Worm (Caenorhabditis elegans) whole organism, L2 larva: ENCODE measurements around the gene hmit-1.1.
A peak's percentile ranks its signal among the peaks of the same experiment; 100 is the strongest.

Experiments used
- C34F6.9 ChIP-seq: fragments of 150-350 bp; optimal IDR thresholded peaks from 2 replicates; lab custom pipeline; 2014; ENCODE audit warnings: missing biosample characterization, missing genetic modification characterization
- F13H6.1 ChIP-seq: sonication (generic microtip); optimal IDR thresholded peaks from 2 replicates; lab custom pipeline; 2016; ENCODE audit warnings: missing genetic modification characterization, missing compliant biosample characterization
- R02D3.7 ChIP-seq: fragments of 150-350 bp; optimal IDR thresholded peaks from 2 replicates; lab custom pipeline; 2014; ENCODE audit warnings: missing biosample characterization, missing genetic modification characterization
- Y55F3AM.14 ChIP-seq: fragments of 200-800 bp; sonication (Bioruptor generic); optimal IDR thresholded peaks from 2 replicates; lab custom pipeline; 2018; ENCODE audit warnings: mild to moderate bottlenecking, missing genetic modification characterization, missing compliant biosample characterization
- ZK546.5 ChIP-seq: sonication (generic microtip); optimal IDR thresholded peaks from 2 replicates; lab custom pipeline; 2017; ENCODE audit warnings: missing biosample characterization, missing genetic modification characterization
- alr-1 ChIP-seq: fragments of 150-350 bp; optimal IDR thresholded peaks from 2 replicates; lab custom pipeline; 2014; ENCODE audit warnings: missing biosample characterization, missing genetic modification characterization
- aly-2 ChIP-seq: fragments of 150-350 bp; optimal IDR thresholded peaks from 2 replicates; lab custom pipeline; 2014; ENCODE audit warnings: missing biosample characterization, missing genetic modification characterization
- ama-1 ChIP-seq: fragments of 150-350 bp; optimal IDR thresholded peaks from 2 replicates; lab custom pipeline; 2018; ENCODE audit warnings: inconsistent platforms
- blmp-1 ChIP-seq: sonication (generic microtip); optimal IDR thresholded peaks from 2 replicates; lab custom pipeline; 2017; ENCODE audit warnings: missing genetic modification characterization, mild to moderate bottlenecking, missing compliant biosample characterization, antibody characterized with exemption, moderate library complexity; ENCODE audit not compliant: insufficient read depth
- ceh-16 ChIP-seq: fragments of 150-350 bp; optimal IDR thresholded peaks from 2 replicates; lab custom pipeline; 2014; ENCODE audit warnings: missing biosample characterization, missing genetic modification characterization
- ceh-82 ChIP-seq: fragments of 150-350 bp; optimal IDR thresholded peaks from 2 replicates; lab custom pipeline; 2014; ENCODE audit warnings: missing biosample characterization, missing genetic modification characterization
- crh-2 ChIP-seq: sonication (generic microtip); optimal IDR thresholded peaks from 2 replicates; lab custom pipeline; 2017; ENCODE audit warnings: missing biosample characterization, missing genetic modification characterization
- dmd-4 ChIP-seq: sonication (generic microtip); optimal IDR thresholded peaks from 2 replicates; lab custom pipeline; 2017; ENCODE audit warnings: missing biosample characterization, missing genetic modification characterization
- egl-27 ChIP-seq: sonication (generic microtip); optimal IDR thresholded peaks from 3 replicates; lab custom pipeline; 2017; ENCODE audit warnings: missing biosample characterization, missing genetic modification reagents, missing genetic modification characterization
- elt-1 ChIP-seq: fragments of 150-350 bp; optimal IDR thresholded peaks from 2 replicates; lab custom pipeline; 2014; ENCODE audit warnings: missing biosample characterization, missing genetic modification characterization
- fos-1 ChIP-seq: fragments of 150-350 bp; optimal IDR thresholded peaks from 2 replicates; lab custom pipeline; 2014; ENCODE audit warnings: missing biosample characterization, missing genetic modification characterization
- lin-11 ChIP-seq: fragments of 150-350 bp; sonication (generic microtip); optimal IDR thresholded peaks from 2 replicates; lab custom pipeline; 2014; ENCODE audit warnings: missing biosample characterization, missing genetic modification characterization, inconsistent platforms, mixed read lengths
- lin-39 ChIP-seq: fragments of 150-350 bp; optimal IDR thresholded peaks from 2 replicates; lab custom pipeline; 2014; ENCODE audit warnings: missing biosample characterization, missing genetic modification reagents, missing genetic modification characterization
- lsy-2 ChIP-seq, 2 experiments: fragments of 150-350 bp in 1 of 2; sonication (generic microtip) in 1 of 2; optimal IDR thresholded peaks; 2 replicates each; lab custom pipeline; 2014 to 2017; ENCODE audit warnings: missing biosample characterization in 2 of 2, missing genetic modification characterization in 2 of 2
- mab-5 ChIP-seq: fragments of 150-350 bp; optimal IDR thresholded peaks from 2 replicates; lab custom pipeline; 2014; ENCODE audit warnings: missing biosample characterization, missing genetic modification characterization
- mbf-1 ChIP-seq: sonication (generic microtip); optimal IDR thresholded peaks from 2 replicates; lab custom pipeline; 2017; ENCODE audit warnings: missing biosample characterization, missing genetic modification characterization
- mdl-1 ChIP-seq, 2 experiments: fragments of 150-350 bp in 1 of 2; sonication (generic microtip) in 1 of 2; optimal IDR thresholded peaks; 2 replicates each; lab custom pipeline; 2017; ENCODE audit warnings: missing biosample characterization in 2 of 2, missing genetic modification characterization in 2 of 2
- nhr-12 ChIP-seq: fragments of 150-350 bp; optimal IDR thresholded peaks from 2 replicates; lab custom pipeline; 2014; ENCODE audit warnings: missing biosample characterization, missing genetic modification characterization
- nhr-129 ChIP-seq: fragments of 150-350 bp; optimal IDR thresholded peaks from 2 replicates; lab custom pipeline; 2014; ENCODE audit warnings: missing biosample characterization, missing genetic modification characterization
- nhr-237 ChIP-seq: fragments of 150-350 bp; optimal IDR thresholded peaks from 2 replicates; lab custom pipeline; 2014; ENCODE audit warnings: missing biosample characterization, missing genetic modification characterization
- nhr-6 ChIP-seq: fragments of 150-350 bp; optimal IDR thresholded peaks from 2 replicates; lab custom pipeline; 2014; ENCODE audit warnings: missing biosample characterization, missing genetic modification characterization
- nhr-77 ChIP-seq: fragments of 150-350 bp; optimal IDR thresholded peaks from 2 replicates; lab custom pipeline; 2014; ENCODE audit warnings: missing biosample characterization, missing genetic modification characterization
- skn-1 ChIP-seq: sonication (generic microtip); optimal IDR thresholded peaks from 2 replicates; lab custom pipeline; 2017; ENCODE audit warnings: missing biosample characterization, missing genetic modification characterization
- sma-3 ChIP-seq: sonication (generic microtip); optimal IDR thresholded peaks from 2 replicates; lab custom pipeline; 2016; ENCODE audit warnings: missing genetic modification reagents, missing genetic modification characterization, missing compliant biosample characterization
- sma-9 ChIP-seq, 2 experiments: fragments of 150-350 bp in 1 of 2; sonication (generic microtip) in 1 of 2; optimal IDR thresholded peaks; 2 replicates each; lab custom pipeline; 2014 to 2016; ENCODE audit warnings: missing genetic modification characterization in 2 of 2, mild to moderate bottlenecking in 1 of 2, missing biosample characterization in 1 of 2, missing compliant biosample characterization in 1 of 2, missing genetic modification reagents in 1 of 2, moderate library complexity in 1 of 2
- snpc-4 ChIP-seq: fragments of 150-350 bp; optimal IDR thresholded peaks from 2 replicates; lab custom pipeline; 2014; ENCODE audit warnings: missing biosample characterization, missing genetic modification characterization
- unc-39 ChIP-seq: fragments of 150-350 bp; optimal IDR thresholded peaks from 2 replicates; lab custom pipeline; 2014; ENCODE audit warnings: missing biosample characterization, missing genetic modification characterization
- unc-55 ChIP-seq: fragments of 150-350 bp; sonication (generic microtip); optimal IDR thresholded peaks from 3 replicates; lab custom pipeline; 2014; ENCODE audit warnings: missing biosample characterization, missing genetic modification reagents, missing genetic modification characterization
- unc-62 ChIP-seq: fragments of 150-350 bp; optimal IDR thresholded peaks from 2 replicates; lab custom pipeline; 2014; ENCODE audit warnings: missing biosample characterization, missing genetic modification reagents, missing genetic modification characterization
- zag-1 ChIP-seq: fragments of 150-350 bp; optimal IDR thresholded peaks from 2 replicates; lab custom pipeline; 2014; ENCODE audit warnings: missing biosample characterization, missing genetic modification characterization
- ztf-1 ChIP-seq: fragments of 200-800 bp; sonication (Bioruptor generic); conservative IDR thresholded peaks from 2 replicates; pipeline ENCODE4 v1.3.6; 2022; ENCODE audit warnings: missing genetic modification characterization, missing compliant biosample characterization
- ztf-11 ChIP-seq: sonication (generic microtip); optimal IDR thresholded peaks from 2 replicates; lab custom pipeline; 2017; ENCODE audit warnings: missing biosample characterization, missing genetic modification characterization
- ztf-4 ChIP-seq: fragments of 150-350 bp; optimal IDR thresholded peaks from 2 replicates; lab custom pipeline; 2014; ENCODE audit warnings: missing biosample characterization, missing genetic modification characterization

Gene hmit-1.1

ce11 chrV:18487158-18487557, 29.4 kb upstream of the hmit-1.1 start, which contains the start of gene Y51A2D.18:
TSS of gene Y51A2D.18 (minus strand) at chrV:18487258.
- TF ChIP-seq elt-1 (no peak), nhr-237 (tag; lab: Kevin White, UChicago) (no peak), ztf-1 (GFP tag; lab: Robert Waterston, UW) (no peak), ceh-82 (tag; lab: Kevin White, UChicago) (no peak), ZK546.5 (tag; lab: Kevin White, UChicago) (no peak), ztf-4 (tag; lab: Kevin White, UChicago) (no peak), ztf-11 (tag; lab: Kevin White, UChicago) (no peak)
- TF ChIP-seq, all 48 proteins: peak for 0

ce11 chrV:18490284-18490832, 26.2 kb upstream of the hmit-1.1 start:
- no peak for TF ChIP-seq aly-2 (tag; lab: Kevin White, UChicago)
- no peak for TF ChIP-seq sma-3 (GFP tag; lab: Kevin White, UChicago)
- TF ChIP-seq nhr-77 (tag; lab: Kevin White, UChicago): no peak
- TF ChIP-seq mab-5 (tag; lab: Kevin White, UChicago): no peak
- no peak for TF ChIP-seq nhr-6 (tag; lab: Kevin White, UChicago)
- peak; percentile 62 for TF ChIP-seq snpc-4 (tag; lab: Kevin White, UChicago)
- TF ChIP-seq zag-1 (tag; lab: Kevin White, UChicago): peak; percentile 67
- no peak for TF ChIP-seq lin-11 (tag; lab: Kevin White, UChicago)
- TF ChIP-seq ceh-16 (tag; lab: Kevin White, UChicago): no peak
- TF ChIP-seq lsy-2 (tag; optimal IDR thresholded peaks at IDR 0.05; lab: Kevin White, UChicago): peak in 1 of 2 experiments; percentile 64
- no peak for TF ChIP-seq unc-62
- TF ChIP-seq mbf-1: no peak
- peak; percentile 52 for TF ChIP-seq nhr-129 (tag; lab: Kevin White, UChicago)
- no peak for TF ChIP-seq skn-1 (tag; lab: Kevin White, UChicago)
- no peak for TF ChIP-seq ZK546.5 (tag; lab: Kevin White, UChicago)
- TF ChIP-seq dmd-4 (tag; lab: Kevin White, UChicago): no peak
- TF ChIP-seq nhr-12 (tag; lab: Kevin White, UChicago): no peak
- no peak for TF ChIP-seq crh-2 (tag; lab: Kevin White, UChicago)
- no peak for TF ChIP-seq lin-39 (tag; lab: Kevin White, UChicago)
- TF ChIP-seq unc-39 (tag; lab: Kevin White, UChicago): peak; percentile 31
- no peak for TF ChIP-seq sma-9 (GFP tag; optimal IDR thresholded peaks at IDR 0.05; lab: Kevin White, UChicago)
- no peak for TF ChIP-seq sma-9 (tag; optimal IDR thresholded peaks at IDR 0.05; lab: Kevin White, UChicago)
- TF ChIP-seq ztf-1 (GFP tag; lab: Robert Waterston, UW): no peak
- TF ChIP-seq C34F6.9: peak; percentile 69
- TF ChIP-seq fos-1 (tag; lab: Kevin White, UChicago): no peak
- TF ChIP-seq mdl-1 (tag; optimal IDR thresholded peaks at IDR 0.05; lab: Kevin White, UChicago): peak in 1 of 2 experiments; percentile 55
- peak; percentile 6 for TF ChIP-seq F13H6.1
- TF ChIP-seq unc-55 (GFP tag; lab: Kevin White, UChicago): peak; percentile 76
- TF ChIP-seq ztf-4 (tag; lab: Kevin White, UChicago): no peak

DNA sequence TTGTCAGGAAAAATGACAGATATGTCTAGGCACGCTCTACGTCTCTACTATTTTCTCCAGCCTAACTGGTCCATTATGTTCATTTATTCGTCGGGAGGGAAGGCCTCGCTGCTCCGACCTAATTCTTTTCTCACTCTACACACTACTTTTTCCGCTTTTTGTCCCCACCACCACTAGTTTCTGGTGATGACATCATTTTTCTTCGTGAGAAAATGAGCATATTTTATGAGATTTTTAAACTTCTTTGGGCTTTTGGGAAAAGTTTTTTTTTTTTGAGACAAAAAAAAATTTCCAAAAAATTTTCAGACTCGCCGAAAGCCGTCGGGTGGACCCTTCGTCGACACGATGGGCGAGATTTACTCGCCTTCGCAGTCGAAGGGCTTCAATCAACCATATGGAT, 24.6 kb upstream of the hmit-1.1 start, which contains the start of gene slo-1:
Gene slo-1, plus strand, starts transcription at position 301 of the 400 bp plus-strand sequence.
- TF ChIP-seq nhr-6 (tag; lab: Kevin White, UChicago) (no peak), R02D3.7 (tag; lab: Kevin White, UChicago) (no peak), lin-11 (tag; lab: Kevin White, UChicago) (no peak), crh-2 (tag; lab: Kevin White, UChicago) (no peak), blmp-1 (tag; lab: Kevin White, UChicago) (no peak), nhr-77 (tag; lab: Kevin White, UChicago) (no peak), ztf-11 (tag; lab: Kevin White, UChicago) (no peak), sma-9 (GFP tag; optimal IDR thresholded peaks at IDR 0.05; lab: Kevin White, UChicago) (no peak), sma-9 (tag; optimal IDR thresholded peaks at IDR 0.05; lab: Kevin White, UChicago) (no peak), elt-1 (no peak), mab-5 (tag; lab: Kevin White, UChicago) (no peak), unc-39 (tag; lab: Kevin White, UChicago) (no peak), alr-1 (tag; lab: Kevin White, UChicago) (no peak), ztf-1 (GFP tag; lab: Robert Waterston, UW) (no peak), egl-27 (tag; lab: Kevin White, UChicago) (no peak), Y55F3AM.14 (GFP tag; lab: Kevin White, UChicago) (no peak), ama-1 (lab: Kevin White, UChicago) (no peak), unc-55 (GFP tag; lab: Kevin White, UChicago) (no peak)
